Worm (Caenorhabditis elegans) whole organism, L4 larva: ENCODE results near the gene Y59E9AL.8.
"Not testable (repeated sequence)": the region's sequence is repeated elsewhere in the genome, so short reads cannot be mapped to it uniquely, and the experiment has no call there.

Experiments
- D1046.2 ChIP-seq: fragments of 200-800 bp; sonication (Bioruptor generic); IDR thresholded peaks from 2 replicates; pipeline ENCODE4 v1.3.6; 2022; ENCODE audit warnings: missing genetic modification characterization, missing compliant biosample characterization
- F26F4.8 ChIP-seq: fragments of 200-800 bp; sonication (Bioruptor generic); conservative IDR thresholded peaks from 2 replicates; pipeline ENCODE4 v1.3.6; 2022; ENCODE audit warnings: missing genetic modification characterization, missing compliant biosample characterization
- F37D6.2 ChIP-seq: sonication (generic microtip); optimal IDR thresholded peaks from 2 replicates; lab custom pipeline; 2016; ENCODE audit warnings: mild to moderate bottlenecking, missing genetic modification characterization, missing compliant biosample characterization
- F44E2.7 ChIP-seq: fragments of 200-800 bp; sonication (Bioruptor generic); IDR thresholded peaks from 2 replicates; pipeline ENCODE4 v2.1.2; 2022; ENCODE audit warnings: missing genetic modification characterization, missing compliant biosample characterization
- T20F7.1 ChIP-seq: fragments of 200-800 bp; sonication (Bioruptor generic); optimal IDR thresholded peaks from 2 replicates; lab custom pipeline; 2018; ENCODE audit warnings: mild to moderate bottlenecking, missing genetic modification characterization, missing compliant biosample characterization
- Y105C5A.15 ChIP-seq: fragments of 200-800 bp; sonication (Bioruptor generic); IDR thresholded peaks from 2 replicates; pipeline ENCODE4 v1.3.6; 2022; ENCODE audit warnings: missing genetic modification characterization, missing compliant biosample characterization
- aha-1 ChIP-seq: fragments of 150-350 bp; peaks from one replicate; lab custom pipeline; 2014; ENCODE audit warnings: missing biosample characterization, missing genetic modification characterization
- arid-1 ChIP-seq: fragments of 200-800 bp; sonication (Bioruptor generic); conservative IDR thresholded peaks from 2 replicates; pipeline ENCODE4 v1.3.6; 2022; ENCODE audit warnings: missing genetic modification reagents, missing genetic modification characterization, missing compliant biosample characterization
- attf-4 ChIP-seq: sonication (generic microtip); optimal IDR thresholded peaks from 3 replicates; lab custom pipeline; 2017; ENCODE audit warnings: missing biosample characterization, missing genetic modification characterization
- ces-1 ChIP-seq: fragments of 150-350 bp; sonication (generic microtip); optimal IDR thresholded peaks from 4 replicates; lab custom pipeline; 2014; ENCODE audit warnings: missing biosample characterization, missing genetic modification reagents, missing genetic modification characterization
- cey-2 ChIP-seq: sonication (generic microtip); optimal IDR thresholded peaks from 3 replicates; lab custom pipeline; 2017; ENCODE audit warnings: missing genetic modification characterization, mild to moderate bottlenecking, missing compliant biosample characterization, antibody characterized with exemption, borderline replicate concordance; ENCODE audit not compliant: insufficient read depth
- daf-19 ChIP-seq: fragments of 200-800 bp; sonication (Bioruptor generic); conservative IDR thresholded peaks from 2 replicates; pipeline ENCODE4 v1.3.6; 2022; ENCODE audit warnings: missing genetic modification characterization, missing compliant biosample characterization
- dmd-8 ChIP-seq: fragments of 200-800 bp; sonication (Bioruptor generic); IDR thresholded peaks from 2 replicates; pipeline ENCODE4 v1.3.6; 2022; ENCODE audit warnings: missing genetic modification characterization, missing compliant biosample characterization
- dve-1 ChIP-seq: sonication (generic microtip); optimal IDR thresholded peaks from 2 replicates; lab custom pipeline; 2017; ENCODE audit warnings: antibody characterized with exemption, mild to moderate bottlenecking, missing genetic modification characterization, missing compliant biosample characterization; ENCODE audit not compliant: insufficient read depth
- egl-43 ChIP-seq: fragments of 200-800 bp; sonication (Bioruptor generic); IDR thresholded peaks from 2 replicates; pipeline ENCODE4 v1.3.6; 2022; ENCODE audit warnings: missing genetic modification reagents, missing genetic modification characterization, missing compliant biosample characterization
- gei-8 ChIP-seq: fragments of 200-800 bp; sonication (Bioruptor generic); optimal IDR thresholded peaks from 2 replicates; lab custom pipeline; 2018; ENCODE audit warnings: mild to moderate bottlenecking, missing genetic modification characterization, missing compliant biosample characterization
- hif-1 ChIP-seq, 2 experiments: sonication (generic microtip); optimal IDR thresholded peaks; 2 replicates each; lab custom pipeline; 2016 to 2017; ENCODE audit warnings: missing compliant biosample characterization in 2 of 2, missing genetic modification characterization in 2 of 2, missing genetic modification reagents in 2 of 2, missing genotype in 2 of 2, mild to moderate bottlenecking in 1 of 2
- hlh-30 ChIP-seq: sonication (generic microtip); optimal IDR thresholded peaks from 2 replicates; lab custom pipeline; 2017; ENCODE audit warnings: antibody characterized with exemption, mild to moderate bottlenecking, missing genetic modification characterization, missing compliant biosample characterization; ENCODE audit not compliant: insufficient read depth
- hmg-1.1 ChIP-seq: fragments of 200-800 bp; sonication (Bioruptor generic); IDR thresholded peaks from 2 replicates; pipeline ENCODE4 v1.3.6; 2022; ENCODE audit warnings: missing genetic modification reagents, missing genetic modification characterization, missing compliant biosample characterization
- lir-3 ChIP-seq: sonication (generic microtip); optimal IDR thresholded peaks from 2 replicates; lab custom pipeline; 2016; ENCODE audit warnings: mild to moderate bottlenecking, missing genetic modification characterization, missing compliant biosample characterization
- madf-5 ChIP-seq, 2 experiments: fragments of 200-800 bp; sonication (Bioruptor generic); IDR thresholded peaks; 2 replicates each; pipeline ENCODE4 v1.3.6; 2022; ENCODE audit warnings: missing compliant biosample characterization in 2 of 2, missing genetic modification characterization in 2 of 2
- mdl-1 ChIP-seq, 2 experiments: fragments of 150-350 bp in 1 of 2; sonication (generic microtip) in 1 of 2; optimal IDR thresholded peaks; 2 replicates each; lab custom pipeline; 2014 to 2017; ENCODE audit warnings: missing biosample characterization in 2 of 2, missing genetic modification characterization in 2 of 2
- mxl-2 ChIP-seq: fragments of 200-800 bp; sonication (Bioruptor generic); conservative IDR thresholded peaks from 2 replicates; pipeline ENCODE4 v1.3.6; 2022; ENCODE audit warnings: missing genetic modification reagents, missing genetic modification characterization, missing compliant biosample characterization
- nhr-237 ChIP-seq: sonication (generic microtip); optimal IDR thresholded peaks from 2 replicates; lab custom pipeline; 2017; ENCODE audit warnings: missing biosample characterization, missing genetic modification characterization
- nhr-25 ChIP-seq: sonication (generic microtip); optimal IDR thresholded peaks from 2 replicates; lab custom pipeline; 2017; ENCODE audit warnings: missing genetic modification characterization, mild to moderate bottlenecking, missing compliant biosample characterization, antibody characterized with exemption, moderate library complexity, borderline replicate concordance; ENCODE audit not compliant: insufficient read depth
- nhr-28 ChIP-seq: fragments of 150-350 bp; optimal IDR thresholded peaks from 2 replicates; lab custom pipeline; 2014; ENCODE audit warnings: missing biosample characterization, missing genetic modification characterization
- nhr-41 ChIP-seq: fragments of 200-800 bp; sonication (Bioruptor generic); IDR thresholded peaks from 2 replicates; pipeline ENCODE4 v1.3.6; 2022; ENCODE audit warnings: missing genetic modification reagents, missing genetic modification characterization, missing compliant biosample characterization
- nhr-42 ChIP-seq: fragments of 200-800 bp; sonication (Bioruptor generic); IDR thresholded peaks from 2 replicates; pipeline ENCODE4 v1.3.6; 2022; ENCODE audit warnings: missing genetic modification characterization, missing compliant biosample characterization
- nhr-6 ChIP-seq: fragments of 150-350 bp; optimal IDR thresholded peaks from 2 replicates; lab custom pipeline; 2014; ENCODE audit warnings: missing biosample characterization, missing genetic modification characterization
- nhr-76 ChIP-seq: fragments of 150-350 bp; optimal IDR thresholded peaks from 2 replicates; lab custom pipeline; 2014; ENCODE audit warnings: missing biosample characterization, missing genetic modification characterization
- pha-4 ChIP-seq, 2 experiments: fragments of 150-350 bp in 1 of 2; fragments of 200-800 bp in 1 of 2; sonication (Bioruptor generic) in 1 of 2; IDR thresholded peaks in 1 of 2; optimal IDR thresholded peaks in 1 of 2; 2 replicates each; pipeline versions ENCODE4 v1.3.6 to Lab custom; 2014 to 2022; ENCODE audit warnings: missing genetic modification characterization in 2 of 2, missing genetic modification reagents in 2 of 2, missing biosample characterization in 1 of 2, missing compliant biosample characterization in 1 of 2
- pqm-1 ChIP-seq: sonication (generic microtip); optimal IDR thresholded peaks from 2 replicates; lab custom pipeline; 2017; ENCODE audit warnings: missing biosample characterization, missing genetic modification characterization
- set-16 ChIP-seq: fragments of 200-800 bp; sonication (Bioruptor generic); IDR thresholded peaks from 2 replicates; pipeline ENCODE4 v1.3.6; 2022; ENCODE audit warnings: missing genetic modification reagents, missing genetic modification characterization, missing compliant biosample characterization
- snpc-4 ChIP-seq: fragments of 150-350 bp; optimal IDR thresholded peaks from 2 replicates; lab custom pipeline; 2014; ENCODE audit warnings: missing biosample characterization, missing genetic modification characterization
- spr-3 ChIP-seq: fragments of 200-800 bp; sonication (Bioruptor generic); optimal IDR thresholded peaks from 2 replicates; lab custom pipeline; 2018; ENCODE audit warnings: mild to moderate bottlenecking, missing genetic modification characterization, missing compliant biosample characterization
- tag-97 ChIP-seq: fragments of 200-800 bp; sonication (Bioruptor generic); IDR thresholded peaks from 2 replicates; pipeline ENCODE4 v1.3.6; 2022; ENCODE audit warnings: missing genetic modification characterization, missing compliant biosample characterization
- vab-7 ChIP-seq: fragments of 200-800 bp; sonication (Bioruptor generic); IDR thresholded peaks from 2 replicates; pipeline ENCODE4 v1.3.6; 2022; ENCODE audit warnings: missing genetic modification reagents, missing genetic modification characterization, missing compliant biosample characterization
- zfp-2 ChIP-seq: sonication (generic microtip); optimal IDR thresholded peaks from 2 replicates; lab custom pipeline; 2016; ENCODE audit warnings: mild to moderate bottlenecking, missing genetic modification characterization, missing compliant biosample characterization
- ztf-7 ChIP-seq: fragments of 150-350 bp; optimal IDR thresholded peaks from 2 replicates; lab custom pipeline; 2014; ENCODE audit warnings: missing biosample characterization, missing genetic modification characterization

The Y59E9AL.8 gene

ce11 chrIV:5226552-5226951 is 2.4 kb upstream of the Y59E9AL.8 start, which contains the start of gene nsph-4.1:
Gene nsph-4.1, plus strand, starts transcription at chrIV:5226852.
- TF ChIP-seq lir-3 (tag; lab: Kevin White, UChicago); mdl-1 (tag; optimal IDR thresholded peaks at IDR 0.05; lab: Kevin White, UChicago); aha-1 (tag; lab: Kevin White, UChicago): not testable (repeated sequence)

DNA sequence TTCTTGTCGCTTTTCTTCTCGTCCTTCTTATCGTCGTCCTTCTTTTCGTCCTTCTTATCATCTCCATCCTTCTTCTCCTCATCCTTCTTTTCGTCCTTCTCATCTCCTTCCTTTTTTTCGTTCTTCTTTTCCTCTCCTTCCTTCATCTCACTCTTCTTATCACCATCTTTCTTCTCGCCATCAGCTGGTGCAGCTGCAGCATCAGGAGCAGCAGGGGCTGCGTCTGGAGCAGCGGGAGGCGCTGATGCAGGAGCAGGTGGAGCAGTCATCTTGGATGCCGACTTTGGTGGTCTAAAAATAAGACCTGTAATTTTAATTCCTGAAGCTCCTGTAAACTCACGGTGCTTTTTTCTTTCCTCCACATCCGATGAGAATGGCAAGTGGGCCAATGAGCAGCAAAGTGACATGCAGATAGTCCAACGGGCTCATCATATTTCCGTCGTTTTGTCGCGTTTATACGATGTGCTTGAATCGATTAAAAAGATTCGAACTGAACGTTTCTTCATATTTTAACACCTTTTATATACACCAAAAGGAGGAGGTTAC is 1.2 kb upstream of the Y59E9AL.8 start, which contains the start of gene cylc-1:
Gene cylc-1, minus strand, starts transcription at position 496 of the 546 bp plus-strand sequence.
- 0 out of 2 replicates have a peak, but pooled peaks have one; percentile 13 for TF ChIP-seq F26F4.8 (GFP tag; lab: Robert Waterston, UW)
- 0 out of 2 replicates have a peak, but pooled peaks have one; percentile 12 for TF ChIP-seq arid-1 (GFP tag; lab: Robert Waterston, UW)
- peak; percentile 29; the same call in 1 of the 2 replicates for TF ChIP-seq pha-4 (GFP tag; IDR thresholded peaks at IDR 0.05; lab: Robert Waterston, UW)
- TF ChIP-seq pha-4 (tag; optimal IDR thresholded peaks at IDR 0.05; lab: Kevin White, UChicago) = not testable (repeated sequence)
- peak; percentile 82 for TF ChIP-seq set-16 (GFP tag; lab: Robert Waterston, UW)
- TF ChIP-seq, all 104 proteins: peak for 4; not testable (repeated sequence) for 100

ce11 chrIV:5221721-5222120 is 2.4 kb downstream of the Y59E9AL.8 start:
- 0 out of 2 replicates have a peak, but pooled peaks have one; percentile 15 for TF ChIP-seq Y105C5A.15
- TF ChIP-seq gei-8 (GFP tag; lab: Kevin White, UChicago) = no peak
- TF ChIP-seq dve-1 (tag; lab: Kevin White, UChicago) = no peak
- no peak for TF ChIP-seq nhr-41 (GFP tag; lab: Robert Waterston, UW)
- TF ChIP-seq aha-1 (tag; lab: Kevin White, UChicago) = peak; percentile 65
- no peak for TF ChIP-seq hif-1 (tag; optimal IDR thresholded peaks at IDR 0.05; lab: Kevin White, UChicago)
- no peak for TF ChIP-seq ztf-7
- TF ChIP-seq attf-4 (tag; lab: Kevin White, UChicago) = no peak
- TF ChIP-seq D1046.2 (GFP tag; lab: Robert Waterston, UW) = no peak
- no peak for TF ChIP-seq daf-19 (GFP tag; lab: Robert Waterston, UW)
- TF ChIP-seq set-16 (GFP tag; lab: Robert Waterston, UW) = peak; percentile 89
- TF ChIP-seq dmd-8 (GFP tag; lab: Robert Waterston, UW) = 0 out of 2 replicates have a peak, but pooled peaks have one; percentile 18
- TF ChIP-seq vab-7 (GFP tag; lab: Robert Waterston, UW) = no peak
- no peak for TF ChIP-seq mxl-2 (GFP tag; lab: Robert Waterston, UW)

DNA sequence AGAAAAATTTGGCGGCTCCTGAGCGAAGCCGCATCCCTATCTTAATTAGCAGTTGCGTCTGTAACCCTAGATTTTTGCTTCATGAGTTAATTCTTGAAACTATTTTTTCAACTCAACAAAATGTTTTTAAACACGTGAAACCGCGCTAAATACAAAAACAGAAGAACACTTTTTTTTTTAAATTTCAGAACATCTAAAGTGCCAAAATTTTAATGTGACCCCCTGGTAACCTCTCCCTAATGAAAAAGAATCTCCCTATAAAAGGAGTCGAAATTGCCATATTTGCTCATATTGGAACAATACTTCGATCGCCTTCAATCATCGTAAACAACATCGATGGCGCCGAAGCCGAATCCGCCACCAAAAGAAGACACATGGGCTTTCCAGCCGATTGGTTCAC is 5.6 kb downstream of the Y59E9AL.8 start, which contains the start of gene nsph-4.2:
Gene nsph-4.2, plus strand, starts transcription at position 301 of the 400 bp plus-strand sequence.
- TF ChIP-seq nhr-237 (tag; lab: Kevin White, UChicago); set-16 (GFP tag; lab: Robert Waterston, UW); tag-97 (GFP tag; lab: Robert Waterston, UW): not testable (repeated sequence)
- TF ChIP-seq, all 104 proteins: peak for 0; not testable (repeated sequence) for 104

DNA sequence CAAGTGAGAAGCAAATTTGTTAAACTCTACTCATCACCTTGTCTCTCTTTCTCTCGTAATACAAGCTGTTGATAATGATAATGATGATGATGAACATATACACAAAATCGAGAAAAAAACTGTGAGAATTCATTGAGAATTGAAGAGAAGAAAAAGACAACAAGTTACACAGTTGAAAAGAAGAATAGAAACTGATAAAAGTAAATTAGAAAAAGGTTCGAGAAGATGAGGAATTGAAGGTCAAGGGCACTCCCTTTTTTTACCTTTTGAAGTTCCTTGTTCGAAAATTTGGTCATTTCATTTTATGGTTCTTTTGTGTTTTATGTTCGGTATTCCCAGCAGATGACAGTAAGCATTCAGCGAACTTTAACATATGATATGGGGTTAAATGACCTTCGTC is 7.8 kb downstream of the Y59E9AL.8 start:
- no peak for TF ChIP-seq F26F4.8 (GFP tag; lab: Robert Waterston, UW)
- no peak for TF ChIP-seq ztf-7
- TF ChIP-seq mxl-2 (GFP tag; lab: Robert Waterston, UW) = no peak
- TF ChIP-seq zfp-2 (tag; lab: Kevin White, UChicago) = no peak
- TF ChIP-seq snpc-4 (tag; lab: Kevin White, UChicago) = no peak
- peak; percentile 48 for TF ChIP-seq nhr-28 (tag; lab: Kevin White, UChicago)
- TF ChIP-seq nhr-25 = peak; percentile 49
- TF ChIP-seq hmg-1.1 (GFP tag; lab: Robert Waterston, UW) = no peak
- TF ChIP-seq dve-1 (tag; lab: Kevin White, UChicago) = peak; percentile 7
- TF ChIP-seq egl-43 (GFP tag; lab: Robert Waterston, UW) = no peak
- TF ChIP-seq pqm-1 (tag; lab: Kevin White, UChicago) = no peak
- no peak for TF ChIP-seq hlh-30 (tag; lab: Kevin White, UChicago)
- no peak for TF ChIP-seq nhr-237 (tag; lab: Kevin White, UChicago)
- no peak for TF ChIP-seq T20F7.1 (GFP tag; lab: Kevin White, UChicago)
- TF ChIP-seq nhr-42 = no peak
- TF ChIP-seq nhr-76 = peak; percentile 15
- TF ChIP-seq nhr-6 (tag; lab: Kevin White, UChicago) = no peak
- TF ChIP-seq madf-5 (GFP tag; IDR thresholded peaks at IDR 0.05; lab: Robert Waterston, UW) = no peak
- TF ChIP-seq vab-7 (GFP tag; lab: Robert Waterston, UW) = no peak
- TF ChIP-seq attf-4 (tag; lab: Kevin White, UChicago) = no peak
- no peak for TF ChIP-seq F37D6.2 (tag; lab: Kevin White, UChicago)
- TF ChIP-seq spr-3 = no peak
- no peak for TF ChIP-seq ces-1 (GFP tag; lab: Kevin White, UChicago)
- TF ChIP-seq F44E2.7 (GFP tag; lab: Robert Waterston, UW) = no peak
- TF ChIP-seq cey-2 (tag; lab: Kevin White, UChicago) = peak; percentile 49
